Worm (Caenorhabditis elegans): ENCODE measurements around the gene R03D7.2.

ce11 chrII:10898998-10899397 is 36.0 kb downstream of the R03D7.2 start:
- no peak for TF ChIP-seq him-1 (tag; optimal IDR thresholded peaks at IDR 0.05)
- TF ChIP-seq dao-5 (tag; optimal IDR thresholded peaks at IDR 0.05): no peak

Measured in whole organism, L4/young adult.